Worm (Caenorhabditis elegans): ENCODE results near the gene srd-54.
"Not testable (repeated sequence)": the region's sequence is repeated elsewhere in the genome, so short reads cannot be mapped to it uniquely, and the experiment has no call there.

Gene srd-54

ce11 chrII:7413764-7414163, 18.7 kb upstream of the srd-54 start:
- TF ChIP-seq unc-62 (GFP tag; optimal IDR thresholded peaks at IDR 0.05) = no peak

- no peak for TF ChIP-seq unc-62 (GFP tag; optimal IDR thresholded peaks at IDR 0.05)
Observed at ce11 chrII:7419563-7419962, 12.9 kb upstream of the srd-54 start.

ce11 chrII:7420157-7420556, 12.3 kb upstream of the srd-54 start:
- TF ChIP-seq unc-62 (GFP tag; optimal IDR thresholded peaks at IDR 0.05) = no peak

ce11 chrII:7420796-7421386, 11.5 kb upstream of the srd-54 start:
- TF ChIP-seq unc-62 (GFP tag; optimal IDR thresholded peaks at IDR 0.05) = no peak

ce11 chrII:7434182-7434581, 1.8 kb downstream of the srd-54 start, which contains the start of gene kcc-3:
TSS of gene kcc-3 (minus strand) at chrII:7434282.
- TF ChIP-seq unc-62 (GFP tag; optimal IDR thresholded peaks at IDR 0.05) = no peak

- TF ChIP-seq unc-62 (GFP tag; optimal IDR thresholded peaks at IDR 0.05) = not testable (repeated sequence)
Observed at ce11 chrII:7434958-7435357, 2.5 kb downstream of the srd-54 start, which contains the start of gene K02A2.1. TSS of gene K02A2.1 (plus strand) at chrII:7435258.

- TF ChIP-seq unc-62 (GFP tag; optimal IDR thresholded peaks at IDR 0.05) = no peak
Observed at ce11 chrII:7456184-7456583, 23.8 kb downstream of the srd-54 start, which contains the start of gene D1022.3. TSS of gene D1022.3 (minus strand) at chrII:7456284.

ce11 chrII:7457210-7457609, 24.8 kb downstream of the srd-54 start, which contains the start of gene D1022.4:
TSS of gene D1022.4 (minus strand) at chrII:7457292.
- no peak for TF ChIP-seq unc-62 (GFP tag; optimal IDR thresholded peaks at IDR 0.05)

- TF ChIP-seq unc-62 (GFP tag; optimal IDR thresholded peaks at IDR 0.05) = no peak
Observed at ce11 chrII:7458706-7459105, 26.3 kb downstream of the srd-54 start, which contains the start of gene D1022.5. TSS of gene D1022.5 (minus strand) at chrII:7458806.

- no peak for TF ChIP-seq unc-62 (GFP tag; optimal IDR thresholded peaks at IDR 0.05)
Observed at ce11 chrII:7459205-7459604, 26.8 kb downstream of the srd-54 start, which contains the start of gene D1022.2. TSS of gene D1022.2 (plus strand) at chrII:7459505.

ce11 chrII:7465519-7465918, 33.1 kb downstream of the srd-54 start, which contains the start of gene sro-1:
TSS of gene sro-1 (minus strand) at chrII:7465619.
- no peak for TF ChIP-seq unc-62 (GFP tag; optimal IDR thresholded peaks at IDR 0.05)

ce11 chrII:7469318-7469717, 36.9 kb downstream of the srd-54 start:
- no peak for TF ChIP-seq unc-62 (GFP tag; optimal IDR thresholded peaks at IDR 0.05)

ce11 chrII:7478487-7479234, 46.2 kb downstream of the srd-54 start, which contains the start of the genes aka-1 and ubc-6:
TSS of gene aka-1 (minus strand) at chrII:7478537.
TSS of gene ubc-6 (plus strand) at chrII:7479187.
- no peak for TF ChIP-seq unc-62 (GFP tag; optimal IDR thresholded peaks at IDR 0.05)

- no peak for TF ChIP-seq unc-62 (GFP tag; optimal IDR thresholded peaks at IDR 0.05)
Observed at ce11 chrII:7483009-7483408, 50.6 kb downstream of the srd-54 start, which contains the start of gene cah-2. TSS of gene cah-2 (minus strand) at chrII:7483109.
